Worm (Caenorhabditis elegans) whole organism, L2 larva: ENCODE results near the gene arrd-9.

Experiments used
- C34F6.9 ChIP-seq: fragments of 150-350 bp; optimal IDR thresholded peaks from 2 replicates; lab custom pipeline; 2014; ENCODE audit warnings: missing biosample characterization, missing genetic modification characterization
- F13H6.1 ChIP-seq: sonication (generic microtip); optimal IDR thresholded peaks from 2 replicates; lab custom pipeline; 2016; ENCODE audit warnings: missing genetic modification characterization, missing compliant biosample characterization
- ZK546.5 ChIP-seq: sonication (generic microtip); optimal IDR thresholded peaks from 2 replicates; lab custom pipeline; 2017; ENCODE audit warnings: missing biosample characterization, missing genetic modification characterization
- elt-1 ChIP-seq: fragments of 150-350 bp; optimal IDR thresholded peaks from 2 replicates; lab custom pipeline; 2014; ENCODE audit warnings: missing biosample characterization, missing genetic modification characterization
- gmeb-1 ChIP-seq: fragments of 150-350 bp; optimal IDR thresholded peaks from 2 replicates; lab custom pipeline; 2014; ENCODE audit warnings: missing biosample characterization, missing genetic modification characterization
- lin-13 ChIP-seq: fragments of 150-350 bp; optimal IDR thresholded peaks from 2 replicates; lab custom pipeline; 2014; ENCODE audit warnings: missing biosample characterization, missing genetic modification reagents, missing genetic modification characterization
- nhr-10 ChIP-seq: sonication (generic microtip); optimal IDR thresholded peaks from 2 replicates; lab custom pipeline; 2017; ENCODE audit warnings: missing biosample characterization, missing genetic modification characterization
- nhr-12 ChIP-seq: fragments of 150-350 bp; optimal IDR thresholded peaks from 2 replicates; lab custom pipeline; 2014; ENCODE audit warnings: missing biosample characterization, missing genetic modification characterization
- nhr-21 ChIP-seq: fragments of 150-350 bp; optimal IDR thresholded peaks from 2 replicates; lab custom pipeline; 2014; ENCODE audit warnings: missing biosample characterization, missing genetic modification characterization
- sem-4 ChIP-seq: fragments of 150-350 bp; optimal IDR thresholded peaks from 2 replicates; lab custom pipeline; 2014; ENCODE audit warnings: missing biosample characterization, missing genetic modification reagents, missing genetic modification characterization
- ztf-11 ChIP-seq: sonication (generic microtip); optimal IDR thresholded peaks from 2 replicates; lab custom pipeline; 2017; ENCODE audit warnings: missing biosample characterization, missing genetic modification characterization
- ztf-4 ChIP-seq: fragments of 150-350 bp; optimal IDR thresholded peaks from 2 replicates; lab custom pipeline; 2014; ENCODE audit warnings: missing biosample characterization, missing genetic modification characterization

arrd-9 gene

ce11 chrII:12429743-12430142 lies 51.0 kb downstream of the arrd-9 start, which contains the start of gene Y57A10C.8:
Y57A10C.8 (minus strand) TSS chrII:12429843.
- no peak for TF ChIP-seq lin-13 (GFP tag; lab: Kevin White, UChicago)
- no peak for TF ChIP-seq nhr-21
- TF ChIP-seq ztf-11 (tag; lab: Kevin White, UChicago) = no peak
- no peak for TF ChIP-seq F13H6.1 (tag; lab: Kevin White, UChicago)
- no peak for TF ChIP-seq sem-4
- no peak for TF ChIP-seq nhr-12 (tag; lab: Kevin White, UChicago)
- no peak for TF ChIP-seq nhr-10 (tag; lab: Kevin White, UChicago)
- no peak for TF ChIP-seq elt-1 (tag; lab: Kevin White, UChicago)
- no peak for TF ChIP-seq ztf-4 (tag; lab: Kevin White, UChicago)
- TF ChIP-seq C34F6.9 = no peak
- no peak for TF ChIP-seq gmeb-1 (tag; lab: Kevin White, UChicago)
- TF ChIP-seq ZK546.5 = no peak
